Worm (Caenorhabditis elegans) whole organism, L2 larva: ENCODE measurements around the gene nhr-186.

Source experiments
- ama-1 ChIP-seq: fragments of 150-350 bp; optimal IDR thresholded peaks from 2 replicates; lab custom pipeline; 2018; ENCODE audit warnings: inconsistent platforms
- egl-27 ChIP-seq: sonication (generic microtip); optimal IDR thresholded peaks from 3 replicates; lab custom pipeline; 2017; ENCODE audit warnings: missing biosample characterization, missing genetic modification reagents, missing genetic modification characterization
- snpc-4 ChIP-seq: fragments of 150-350 bp; optimal IDR thresholded peaks from 2 replicates; lab custom pipeline; 2014; ENCODE audit warnings: missing biosample characterization, missing genetic modification characterization

DNA sequence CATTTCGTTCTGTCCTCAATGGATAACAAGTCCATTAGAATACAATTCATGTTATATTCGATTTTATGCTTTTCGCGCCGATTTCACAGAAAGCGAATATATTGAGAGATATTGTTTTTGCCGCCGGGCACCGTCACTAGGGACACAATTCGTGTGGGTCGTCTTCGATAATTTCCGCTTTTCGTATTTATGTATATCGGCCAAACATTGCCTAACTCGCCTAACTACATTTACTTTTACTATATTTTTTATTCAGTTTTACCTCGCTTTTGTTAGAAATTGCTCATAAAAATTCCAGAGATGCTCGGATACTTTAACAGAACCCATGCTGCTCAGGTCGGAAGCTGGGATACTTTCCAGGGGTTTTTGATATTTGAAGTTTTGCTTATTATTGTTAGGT is 39.9 kb upstream of the nhr-186 start, which contains the start of gene sre-9:
- TF ChIP-seq snpc-4 (tag; lab: Kevin White, UChicago), result no peak
- TF ChIP-seq egl-27 (tag; lab: Kevin White, UChicago), result no peak
- no peak for TF ChIP-seq ama-1
